Worm (Caenorhabditis elegans) whole organism, L1 larva: ENCODE data around the gene unc-80.

ENCODE experiments used
- aha-1 ChIP-seq: fragments of 150-350 bp; optimal IDR thresholded peaks from 2 replicates; lab custom pipeline; 2014; ENCODE audit warnings: missing biosample characterization, missing genetic modification characterization
- ama-1 ChIP-seq: fragments of 150-350 bp; optimal IDR thresholded peaks from 2 replicates; lab custom pipeline; 2014
- ceh-82 ChIP-seq, 3 experiments: fragments of 150-350 bp in 1 of 3; sonication (generic microtip) in 2 of 3; optimal IDR thresholded peaks; 2 replicates each; lab custom pipeline; 2014 to 2017; ENCODE audit warnings: missing biosample characterization in 3 of 3, missing genetic modification characterization in 3 of 3
- lin-15B ChIP-seq: fragments of 150-350 bp; sonication (generic microtip); optimal IDR thresholded peaks from 3 replicates; lab custom pipeline; 2014; ENCODE audit warnings: missing biosample characterization, missing genetic modification characterization
- mef-2 ChIP-seq: fragments of 150-350 bp; optimal IDR thresholded peaks from 2 replicates; lab custom pipeline; 2014; ENCODE audit warnings: missing biosample characterization, missing genetic modification characterization
- mep-1 ChIP-seq: fragments of 150-350 bp; optimal IDR thresholded peaks from 2 replicates; lab custom pipeline; 2014; ENCODE audit warnings: missing biosample characterization, missing genetic modification characterization
- pqm-1 ChIP-seq: sonication (generic microtip); optimal IDR thresholded peaks from 3 replicates; lab custom pipeline; 2017; ENCODE audit warnings: missing biosample characterization, missing genetic modification characterization
- sptf-1 ChIP-seq: fragments of 150-350 bp; optimal IDR thresholded peaks from 2 replicates; lab custom pipeline; 2014; ENCODE audit warnings: missing biosample characterization, missing genetic modification characterization
- unc-62 ChIP-seq: fragments of 150-350 bp; optimal IDR thresholded peaks from 2 replicates; lab custom pipeline; 2014; ENCODE audit warnings: missing biosample characterization, missing genetic modification reagents, missing genetic modification characterization

DNA sequence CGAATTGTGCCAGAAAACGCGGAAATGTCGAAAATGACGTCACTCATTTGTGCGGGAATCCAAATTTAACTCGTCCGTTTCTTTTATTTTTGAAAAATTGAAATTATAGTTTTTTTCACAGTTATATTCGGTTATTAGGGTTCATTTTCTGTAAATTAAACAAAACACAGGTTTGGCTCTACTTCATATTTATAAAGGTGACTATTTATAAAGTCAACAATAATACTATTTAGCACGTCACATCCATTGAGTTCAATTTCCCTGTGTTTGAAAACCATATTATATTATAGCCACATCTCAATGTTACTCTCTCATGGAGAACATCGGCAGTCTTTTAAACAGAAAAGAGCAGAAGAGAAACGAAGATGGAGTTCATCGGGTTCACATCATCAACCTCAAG is 16.7 kb upstream of the unc-80 start, which contains the start of gene twk-35:
- TF ChIP-seq lin-15B (no peak), ama-1 (lab: Kevin White, UChicago) (no peak), pqm-1 (tag; lab: Kevin White, UChicago) (no peak), ceh-82 (tag; optimal IDR thresholded peaks at IDR 0.05; lab: Kevin White, UChicago) (no peak), sptf-1 (no peak), unc-62 (GFP tag; lab: Kevin White, UChicago) (no peak), mef-2 (tag; lab: Kevin White, UChicago) (no peak), mep-1 (tag; lab: Kevin White, UChicago) (no peak), aha-1 (no peak)
